Fruit fly (Drosophila melanogaster): ENCODE results near the gene BigH1.

BigH1 gene

dm6 chr3R:14708948-14709385, 45.7 kb downstream of the BigH1 start (continued):
- TF ChIP-seq CG7963 (GFP tag; IDR thresholded peaks at IDR 0.05; ENCODE audit: partially characterized antibody) (no peak), CG7271 (tag; optimal IDR thresholded peaks at IDR 0.05) (no peak), CG33557 (GFP tag; optimal IDR thresholded peaks at IDR 0.05) (no peak), Atf6 (GFP tag; IDR thresholded peaks at IDR 0.05) (no peak), CG1233 (GFP tag; optimal IDR thresholded peaks at IDR 0.05) (peak; percentile 40), CG4730 (GFP tag; IDR thresholded peaks at IDR 0.05) (no peak), PHDP (tag; optimal IDR thresholded peaks at IDR 0.05) (no peak), Ets65A (GFP tag) (no peak), CG13296 (GFP tag; optimal IDR thresholded peaks at IDR 0.05) (peak; percentile 49), zf30C (GFP tag; optimal IDR thresholded peaks at IDR 0.05) (no peak), en (GFP tag; optimal IDR thresholded peaks at IDR 0.05) (peak; percentile 8), hkb (optimal IDR thresholded peaks at IDR 0.05) (no peak), hkb (GFP tag; IDR thresholded peaks at IDR 0.05) (0 out of 2 replicates have a peak, but pooled peaks have one; percentile 25), luna (GFP tag; optimal IDR thresholded peaks at IDR 0.05) (no peak), Med (GFP tag) (no peak), Rfx (GFP tag; IDR thresholded peaks at IDR 0.05) (peak; percentile 14; the same call in 1 of the 2 replicates), CG11456 (GFP tag; IDR thresholded peaks at IDR 0.05) (no peak), CG14014 (GFP tag; IDR thresholded peaks at IDR 0.05) (no peak), sens-2 (GFP tag; IDR thresholded peaks at IDR 0.05) (no peak), sc (optimal IDR thresholded peaks at IDR 0.05) (no peak), sc (GFP tag; optimal IDR thresholded peaks at IDR 0.05) (no peak), nmo (GFP tag; optimal IDR thresholded peaks at IDR 0.05) (no peak), btn (GFP tag; optimal IDR thresholded peaks at IDR 0.05) (no peak), CG14050 (GFP tag; IDR thresholded peaks at IDR 0.05) (no peak), CG34376 (GFP tag; optimal IDR thresholded peaks at IDR 0.05) (peak; percentile 61), CG3838 (GFP tag; optimal IDR thresholded peaks at IDR 0.05) (no peak), ase (GFP tag; IDR thresholded peaks at IDR 0.05) (no peak), H2.0 (GFP tag; IDR thresholded peaks at IDR 0.05) (no peak), CG31365 (tag; optimal IDR thresholded peaks at IDR 0.05) (peak; percentile 3), sisA (GFP tag; IDR thresholded peaks at IDR 0.05) (no peak), CG13624 (GFP tag; optimal IDR thresholded peaks at IDR 0.05) (no peak), Oli (tag; optimal IDR thresholded peaks at IDR 0.05) (no peak), pb (GFP tag; optimal IDR thresholded peaks at IDR 0.05) (no peak), sob (GFP tag; IDR thresholded peaks at IDR 0.05) (no peak), sd (tag; optimal IDR thresholded peaks at IDR 0.05) (peak; percentile 85), eve (GFP tag; optimal IDR thresholded peaks at IDR 0.05) (peak in 1 of 2 experiments; percentile 78), CG15011 (GFP tag; optimal IDR thresholded peaks at IDR 0.05) (no peak), CG15601 (tag; optimal IDR thresholded peaks at IDR 0.05) (no peak), phol (tag; optimal IDR thresholded peaks at IDR 0.05) (no peak), Scr (GFP tag; IDR thresholded peaks at IDR 0.05; ENCODE audit: partially characterized antibody) (no peak), Kr (GFP tag; optimal IDR thresholded peaks at IDR 0.05) (no peak), CG2678 (tag; optimal IDR thresholded peaks at IDR 0.05) (no peak), sim (GFP tag; IDR thresholded peaks at IDR 0.05) (no peak), CG17802 (tag; optimal IDR thresholded peaks at IDR 0.05) (no peak), TFAM (GFP tag; optimal IDR thresholded peaks at IDR 0.05) (no peak), CrebB (tag; optimal IDR thresholded peaks at IDR 0.05) (no peak), Mes4 (GFP tag; optimal IDR thresholded peaks at IDR 0.05) (no peak), nerfin-1 (tag; optimal IDR thresholded peaks at IDR 0.05) (peak; percentile 6), ab (GFP tag; optimal IDR thresholded peaks at IDR 0.05) (no peak), disco-r (GFP tag; optimal IDR thresholded peaks at IDR 0.05) (no peak), CG31388 (GFP tag; optimal IDR thresholded peaks at IDR 0.05) (no peak), CG7786 (GFP tag; optimal IDR thresholded peaks at IDR 0.05) (no peak), so (GFP tag; IDR thresholded peaks at IDR 0.05) (no peak)

Data from whole organism, embryonic.